Worm (Caenorhabditis elegans) whole organism, L4 larva: ENCODE results near the gene cec-7.

Experiments
- ceh-20 ChIP-seq: fragments of 200-800 bp; sonication (Bioruptor generic); IDR thresholded peaks from 2 replicates; pipeline ENCODE4 v1.3.6; 2022; ENCODE audit warnings: missing genetic modification reagents, missing genetic modification characterization, missing compliant biosample characterization
- daf-16 ChIP-seq, 3 experiments: sonication (generic microtip); optimal IDR thresholded peaks; 2 replicates each; lab custom pipeline; 2016 to 2017; ENCODE audit warnings: missing genetic modification characterization in 3 of 3, missing genetic modification reagents in 3 of 3, mild to moderate bottlenecking in 2 of 3, missing compliant biosample characterization in 2 of 3, missing biosample characterization in 1 of 3, moderate library complexity in 1 of 3
- dmd-8 ChIP-seq: fragments of 200-800 bp; sonication (Bioruptor generic); IDR thresholded peaks from 2 replicates; pipeline ENCODE4 v1.3.6; 2022; ENCODE audit warnings: missing genetic modification characterization, missing compliant biosample characterization
- egl-27 ChIP-seq: sonication (generic microtip); optimal IDR thresholded peaks from 3 replicates; lab custom pipeline; 2017; ENCODE audit warnings: missing biosample characterization, missing genetic modification reagents, missing genetic modification characterization
- lin-39 ChIP-seq: fragments of 150-350 bp; optimal IDR thresholded peaks from 2 replicates; lab custom pipeline; 2014; ENCODE audit warnings: missing biosample characterization, missing genetic modification reagents, missing genetic modification characterization
- mxl-3 ChIP-seq: fragments of 200-800 bp; sonication (Bioruptor generic); optimal IDR thresholded peaks from 2 replicates; lab custom pipeline; 2018; ENCODE audit warnings: mild to moderate bottlenecking, missing genetic modification characterization, missing compliant biosample characterization
- nhr-10 ChIP-seq: fragments of 150-350 bp; optimal IDR thresholded peaks from 2 replicates; lab custom pipeline; 2014; ENCODE audit warnings: missing biosample characterization, missing genetic modification characterization
- nhr-11 ChIP-seq: fragments of 150-350 bp; optimal IDR thresholded peaks from 2 replicates; lab custom pipeline; 2014; ENCODE audit warnings: missing biosample characterization, missing genetic modification characterization
- nhr-237 ChIP-seq: sonication (generic microtip); optimal IDR thresholded peaks from 2 replicates; lab custom pipeline; 2017; ENCODE audit warnings: missing biosample characterization, missing genetic modification characterization
- nhr-25 ChIP-seq: sonication (generic microtip); optimal IDR thresholded peaks from 2 replicates; lab custom pipeline; 2017; ENCODE audit warnings: missing genetic modification characterization, mild to moderate bottlenecking, missing compliant biosample characterization, antibody characterized with exemption, moderate library complexity, borderline replicate concordance; ENCODE audit not compliant: insufficient read depth

ce11 chrIII:12917852-12918251 lies 40.5 kb upstream of the cec-7 start:
- TF ChIP-seq lin-39 (tag; lab: Kevin White, UChicago) (no peak), nhr-237 (tag; lab: Kevin White, UChicago) (no peak), ceh-20 (no peak), nhr-10 (tag; lab: Kevin White, UChicago) (no peak), egl-27 (tag; lab: Kevin White, UChicago) (no peak), dmd-8 (no peak), daf-16 (GFP tag; optimal IDR thresholded peaks at IDR 0.05; lab: Kevin White, UChicago) (no peak), daf-16 (tag; optimal IDR thresholded peaks at IDR 0.05; lab: Kevin White, UChicago) (peak; percentile 62), nhr-11 (tag; lab: Kevin White, UChicago) (no peak), nhr-25 (no peak), mxl-3 (GFP tag; lab: Kevin White, UChicago) (no peak)
